Fruit fly (Drosophila melanogaster) whole organism, embryonic: ENCODE data around the gene Gem3.

Source experiments
- Abd-B ChIP-seq: fragments of 200-800 bp; sonication (Bioruptor generic); optimal IDR thresholded peaks from 2 replicates; lab custom pipeline; 2018; ENCODE audit warnings: missing biosample characterization, mild to moderate bottlenecking, missing genetic modification characterization, moderate library complexity
- Atf3 ChIP-seq: fragments of 200-800 bp; sonication (Bioruptor generic); optimal IDR thresholded peaks from 3 replicates; lab custom pipeline; 2016; ENCODE audit warnings: missing biosample characterization, missing genetic modification characterization
- Atf6 ChIP-seq: fragments of 200-800 bp; sonication (Bioruptor generic); IDR thresholded peaks from 2 replicates; pipeline ENCODE4 v1.3.6; 2022; ENCODE audit warnings: missing biosample characterization, missing genetic modification characterization
- Awh ChIP-seq: fragments of 200-800 bp; sonication (Bioruptor generic); IDR thresholded peaks from 2 replicates; pipeline ENCODE4, ENCODE4 v1.3.6; 2022; ENCODE audit warnings: missing biosample characterization, missing genetic modification characterization
- CG11560 ChIP-seq: fragments of 200-800 bp; sonication (Bioruptor generic); IDR thresholded peaks from 3 replicates; pipeline ENCODE4 v1.3.6; 2022; ENCODE audit warnings: missing biosample characterization, missing genetic modification characterization
- CG12391 ChIP-seq: fragments of 200-800 bp; sonication (Bioruptor generic); optimal IDR thresholded peaks from 3 replicates; lab custom pipeline; 2018; ENCODE audit warnings: missing biosample characterization, mild to moderate bottlenecking, missing genetic modification characterization, moderate library complexity
- CG12769 ChIP-seq: fragments of 200-800 bp; sonication (Bioruptor generic); optimal IDR thresholded peaks from 2 replicates; lab custom pipeline; 2019; ENCODE audit warnings: missing biosample characterization, mild to moderate bottlenecking, missing genetic modification characterization, moderate library complexity
- CG13624 ChIP-seq: fragments of 200-800 bp; sonication (Bioruptor generic); optimal IDR thresholded peaks from 2 replicates; lab custom pipeline; 2016; ENCODE audit warnings: missing biosample characterization, missing genetic modification characterization
- CG14441 ChIP-seq: fragments of 200-800 bp; sonication (Bioruptor generic); IDR thresholded peaks from 2 replicates; pipeline ENCODE4 v1.3.6; 2022; ENCODE audit warnings: missing biosample characterization, missing genetic modification characterization
- CG1529 ChIP-seq: fragments of 200-800 bp; sonication (Bioruptor generic); optimal IDR thresholded peaks from 3 replicates; lab custom pipeline; 2018; ENCODE audit warnings: missing biosample characterization, missing genetic modification characterization
- CG15696 ChIP-seq: fragments of 200-800 bp; sonication (Bioruptor generic); optimal IDR thresholded peaks from 2 replicates; lab custom pipeline; 2019; ENCODE audit warnings: missing biosample characterization, mild to moderate bottlenecking, missing genetic modification characterization, moderate library complexity
- CG2199 ChIP-seq: fragments of 200-800 bp; sonication (Bioruptor generic); IDR thresholded peaks from 3 replicates; pipeline ENCODE4 v1.3.6; 2022; ENCODE audit warnings: missing biosample characterization, missing genetic modification characterization
- CG6254 ChIP-seq: fragments of 200-800 bp; sonication (Bioruptor generic); optimal IDR thresholded peaks from 3 replicates; lab custom pipeline; 2017; ENCODE audit warnings: mild to moderate bottlenecking, missing biosample characterization, missing genetic modification reagents, missing genetic modification characterization
- CG8281 ChIP-seq: fragments of 200-800 bp; sonication (Bioruptor generic); optimal IDR thresholded peaks from 2 replicates; lab custom pipeline; 2018; ENCODE audit warnings: missing biosample characterization, mild to moderate bottlenecking, missing genetic modification characterization, moderate library complexity
- CG8359 ChIP-seq: fragments of 200-800 bp; sonication (Bioruptor generic); optimal IDR thresholded peaks from 2 replicates; lab custom pipeline; 2017; ENCODE audit warnings: missing biosample characterization, mild to moderate bottlenecking, missing genetic modification characterization, borderline replicate concordance
- CHES-1-like ChIP-seq: fragments of 200-800 bp; sonication (Bioruptor generic); optimal IDR thresholded peaks from 2 replicates; lab custom pipeline; 2016; ENCODE audit warnings: missing biosample characterization, missing genetic modification characterization
- Drgx ChIP-seq: fragments of 200-800 bp; sonication (Bioruptor generic); IDR thresholded peaks from 2 replicates; pipeline ENCODE4 v1.3.6; 2022; ENCODE audit warnings: missing biosample characterization, missing genetic modification characterization
- Ets65A ChIP-seq: fragments of 200-800 bp; sonication (Bioruptor generic); peaks from one replicate; lab custom pipeline; 2016; ENCODE audit warnings: missing biosample characterization, missing genetic modification characterization
- Nf-YA ChIP-seq: fragments of 200-800 bp; sonication (Bioruptor generic); IDR thresholded peaks from 2 replicates; pipeline ENCODE4 v1.3.6; 2022; ENCODE audit warnings: missing biosample characterization, missing genetic modification characterization
- Sox102F ChIP-seq: fragments of 200-800 bp; sonication (Bioruptor generic); optimal IDR thresholded peaks from 2 replicates; lab custom pipeline; 2018; ENCODE audit warnings: missing biosample characterization, mild to moderate bottlenecking, missing genetic modification characterization, moderate library complexity
- Usf ChIP-seq: fragments of 200-800 bp; sonication (Bioruptor generic); optimal IDR thresholded peaks from 2 replicates; lab custom pipeline; 2017; ENCODE audit warnings: missing genotype, missing biosample characterization, missing genetic modification characterization
- Xrp1 ChIP-seq: fragments of 200-800 bp; sonication (Bioruptor generic); IDR thresholded peaks from 2 replicates; pipeline ENCODE4 v1.3.6; 2022; ENCODE audit warnings: missing biosample characterization, missing genetic modification characterization
- al ChIP-seq: fragments of 200-800 bp; sonication (Bioruptor generic); IDR thresholded peaks from 2 replicates; pipeline ENCODE4 v1.3.6; 2022; ENCODE audit warnings: missing biosample characterization, missing genetic modification characterization
- ase ChIP-seq: fragments of 200-800 bp; sonication (Bioruptor generic); IDR thresholded peaks from 3 replicates; pipeline ENCODE4 v1.3.6; 2022; ENCODE audit warnings: missing biosample characterization, missing genetic modification characterization
- cato ChIP-seq: fragments of 200-800 bp; sonication (Bioruptor generic); optimal IDR thresholded peaks from 2 replicates; lab custom pipeline; 2016; ENCODE audit warnings: missing biosample characterization, missing genetic modification characterization, borderline replicate concordance
- chinmo ChIP-seq: fragments of 200-800 bp; sonication (Bioruptor generic); IDR thresholded peaks from 4 replicates; pipeline ENCODE4 v1.3.6; 2022; ENCODE audit warnings: missing biosample characterization, missing genetic modification characterization; ENCODE audit not compliant: partially characterized antibody
- crol ChIP-seq: fragments of 200-800 bp; sonication (Bioruptor generic); IDR thresholded peaks from 2 replicates; pipeline ENCODE4 v1.3.6; 2022; ENCODE audit warnings: missing biosample characterization, missing genetic modification characterization
- ftz-f1 ChIP-seq: fragments of 200-800 bp; sonication (Bioruptor generic); optimal IDR thresholded peaks from 2 replicates; lab custom pipeline; 2016; ENCODE audit warnings: missing biosample characterization, missing genetic modification characterization
- gce ChIP-seq: fragments of 200-800 bp; sonication (Bioruptor generic); IDR thresholded peaks from 3 replicates; pipeline ENCODE4 v1.3.6; 2022; ENCODE audit warnings: missing biosample characterization, missing genetic modification characterization
- gem ChIP-seq: fragments of 200-800 bp; sonication (Bioruptor generic); optimal IDR thresholded peaks from 2 replicates; lab custom pipeline; 2019; ENCODE audit warnings: missing biosample characterization, mild to moderate bottlenecking, missing genetic modification characterization, moderate library complexity
- grn ChIP-seq: fragments of 200-800 bp; sonication (Bioruptor generic); optimal IDR thresholded peaks from 3 replicates; lab custom pipeline; 2017; ENCODE audit warnings: missing biosample characterization, missing genetic modification characterization
- gro ChIP-seq: fragments of 200-800 bp; sonication (Bioruptor generic); optimal IDR thresholded peaks from 2 replicates; lab custom pipeline; 2016; ENCODE audit warnings: missing biosample characterization, missing genetic modification characterization
- onecut ChIP-seq: fragments of 200-800 bp; sonication (Bioruptor generic); IDR thresholded peaks from 2 replicates; pipeline ENCODE4 v1.3.6; 2022; ENCODE audit warnings: missing biosample characterization, missing genetic modification characterization
- org-1 ChIP-seq: fragments of 200-800 bp; sonication (Bioruptor generic); optimal IDR thresholded peaks from 2 replicates; lab custom pipeline; 2017; ENCODE audit warnings: missing biosample characterization, missing genetic modification characterization
- prd ChIP-seq, 3 experiments: fragments of >200 bp in 2 of 3; fragments of 200-800 bp in 1 of 3; sonication (Bioruptor generic) in 1 of 3; optimal IDR thresholded peaks in 2 of 3; IDR thresholded peaks in 1 of 3; 2 replicates in 2 of 3; 3 replicates in 1 of 3; pipeline versions ENCODE4 v1.3.6 to Lab custom; 2017 to 2022; ENCODE audit warnings: missing biosample characterization in 1 of 3, missing genetic modification characterization in 1 of 3
- row ChIP-seq: fragments of 200-800 bp; sonication (Bioruptor generic); IDR thresholded peaks from 3 replicates; pipeline ENCODE4 v1.3.6; 2022; ENCODE audit warnings: missing biosample characterization, missing genetic modification characterization
- sna ChIP-seq: fragments of 200-800 bp; sonication (Bioruptor generic); IDR thresholded peaks from 2 replicates; pipeline ENCODE4 v1.3.6; 2022; ENCODE audit warnings: missing biosample characterization, missing genetic modification characterization; ENCODE audit not compliant: partially characterized antibody
- sqz ChIP-seq: fragments of 200-800 bp; sonication (Bioruptor generic); optimal IDR thresholded peaks from 3 replicates; lab custom pipeline; 2018; ENCODE audit warnings: missing biosample characterization, mild to moderate bottlenecking, missing genetic modification characterization
- ssp ChIP-seq: fragments of 200-800 bp; sonication (Bioruptor generic); IDR thresholded peaks from 2 replicates; pipeline ENCODE4 v1.3.6; 2022; ENCODE audit warnings: missing biosample characterization, missing genetic modification characterization
- stc ChIP-seq: fragments of 200-800 bp; sonication (Bioruptor generic); IDR thresholded peaks from 2 replicates; pipeline ENCODE4 v1.3.6; 2022; ENCODE audit warnings: missing biosample characterization, missing genetic modification characterization
- wor ChIP-seq: fragments of 200-800 bp; sonication (Bioruptor generic); IDR thresholded peaks from 2 replicates; pipeline ENCODE4 v1.3.6; 2022; ENCODE audit warnings: missing biosample characterization, missing genetic modification characterization

Gem3 gene

dm6 chr3L:10449725-10450124, 13.2 kb downstream of the Gem3 start (continued):
- no peak for TF ChIP-seq CHES-1-like (GFP tag; lab: Kevin White, UChicago)
- TF ChIP-seq, all 482 proteins: peak for 9

- 0 out of 2 replicates have a peak, but pooled peaks have one; percentile 12 for TF ChIP-seq wor
- TF ChIP-seq al (GFP tag; lab: Robert Waterston, UW) = no peak
- TF ChIP-seq Awh = 0 out of 2 replicates have a peak, but pooled peaks have one; percentile 14
- TF ChIP-seq Ets65A (GFP tag; lab: Kevin White, UChicago) = peak; percentile 83
- 0 out of 3 replicates have a peak, but pooled peaks have one; percentile 12 for TF ChIP-seq row (GFP tag; lab: Robert Waterston, UW)
- TF ChIP-seq ssp (GFP tag; lab: Robert Waterston, UW) = 0 out of 2 replicates have a peak, but pooled peaks have one; percentile 17
- no peak for TF ChIP-seq CG14441 (GFP tag; lab: Robert Waterston, UW)
- peak; percentile 65 for TF ChIP-seq Drgx (GFP tag; lab: Robert Waterston, UW)
Observed at dm6 chr3L:10446998-10447397, 15.9 kb downstream of the Gem3 start.

dm6 chr3L:10443958-10444357, 18.9 kb downstream of the Gem3 start:
- TF ChIP-seq CG11560 (tag; lab: Robert Waterston, UW) (no peak), Drgx (GFP tag; lab: Robert Waterston, UW) (peak; percentile 59; the same call in 1 of the 2 replicates), CG15696 (tag; lab: Kevin White, UChicago) (no peak), al (GFP tag; lab: Robert Waterston, UW) (no peak), Xrp1 (GFP tag; lab: Robert Waterston, UW) (0 out of 2 replicates have a peak, but pooled peaks have one; percentile 13), crol (GFP tag; lab: Robert Waterston, UW) (no peak), stc (GFP tag; lab: Robert Waterston, UW) (no peak), sna (no peak), gem (tag; lab: Kevin White, UChicago) (peak; percentile 21), ase (GFP tag; lab: Robert Waterston, UW) (no peak), Sox102F (peak; percentile 8), prd (optimal IDR thresholded peaks at IDR 0.05; lab: Kevin White, UChicago) (no peak), prd (GFP tag; IDR thresholded peaks at IDR 0.05; lab: Robert Waterston, UW) (peak; percentile 39; the same call in 1 of the 3 replicates), cato (GFP tag; lab: Kevin White, UChicago) (no peak), CG1529 (GFP tag; lab: Kevin White, UChicago) (no peak), org-1 (GFP tag; lab: Kevin White, UChicago) (no peak), wor (no peak), Atf3 (GFP tag; lab: Kevin White, UChicago) (no peak), CG8359 (GFP tag; lab: Kevin White, UChicago) (no peak), Abd-B (no peak), CG13624 (GFP tag; lab: Kevin White, UChicago) (no peak), Atf6 (GFP tag; lab: Robert Waterston, UW) (no peak), gro (GFP tag; lab: Kevin White, UChicago) (no peak), CG12391 (tag; lab: Kevin White, UChicago) (no peak)

dm6 chr3L:10442486-10442885, 20.4 kb downstream of the Gem3 start:
- TF ChIP-seq onecut (GFP tag; lab: Robert Waterston, UW) (peak; percentile 44; the same call in 1 of the 2 replicates), CHES-1-like (GFP tag; lab: Kevin White, UChicago) (no peak), Nf-YA (GFP tag; lab: Robert Waterston, UW) (no peak), CG6254 (GFP tag; lab: Kevin White, UChicago) (no peak), ftz-f1 (GFP tag; lab: Kevin White, UChicago) (peak; percentile 7), CG2199 (GFP tag; lab: Robert Waterston, UW) (0 out of 3 replicates have a peak, but pooled peaks have one; percentile 14), Usf (GFP tag; lab: Kevin White, UChicago) (no peak), CG12769 (peak; percentile 12), gce (0 out of 3 replicates have a peak, but pooled peaks have one; percentile 10), sqz (peak; percentile 15), grn (GFP tag; lab: Kevin White, UChicago) (peak; percentile 62), CG8281 (tag; lab: Kevin White, UChicago) (peak; percentile 54), chinmo (GFP tag; lab: Robert Waterston, UW) (0 out of 4 replicates have a peak, but pooled peaks have one; percentile 44)
